Fruit fly (Drosophila melanogaster): ENCODE measurements around the gene CG46426.

- TF ChIP-seq tai (GFP tag; optimal IDR thresholded peaks at IDR 0.05) (no peak), Myc (optimal IDR thresholded peaks at IDR 0.05) (no peak), jim (GFP tag; optimal IDR thresholded peaks at IDR 0.05) (no peak), Mio (GFP tag; optimal IDR thresholded peaks at IDR 0.05) (no peak), h (GFP tag; optimal IDR thresholded peaks at IDR 0.05) (peak; percentile 54), br (GFP tag; optimal IDR thresholded peaks at IDR 0.05) (peak; percentile 15), psq (GFP tag; optimal IDR thresholded peaks at IDR 0.05) (peak; percentile 1), dmrt93B (GFP tag; optimal IDR thresholded peaks at IDR 0.05) (peak; percentile 25), lola (GFP tag; optimal IDR thresholded peaks at IDR 0.05) (no peak), rgr (GFP tag; optimal IDR thresholded peaks at IDR 0.05) (peak; percentile 6)
These were observed 28.3 kb downstream of the CG46426 start for dm6 chr2L:11870867-11871452.

Measured in whole organism, wandering third instar larva.